Worm (Caenorhabditis elegans) whole organism, L3 larva: Measurements from ENCODE around the gene puf-9.

Experiments used
- R02D3.7 ChIP-seq: fragments of 150-350 bp; optimal IDR thresholded peaks from 2 replicates; lab custom pipeline; 2014; ENCODE audit warnings: missing biosample characterization, missing genetic modification characterization
- ZK546.5 ChIP-seq: sonication (generic microtip); optimal IDR thresholded peaks from 2 replicates; lab custom pipeline; 2017; ENCODE audit warnings: missing biosample characterization, missing genetic modification characterization
- aly-2 ChIP-seq: fragments of 150-350 bp; optimal IDR thresholded peaks from 2 replicates; lab custom pipeline; 2014; ENCODE audit warnings: missing biosample characterization, missing genetic modification characterization
- ama-1 ChIP-seq: fragments of 150-350 bp; optimal IDR thresholded peaks from 2 replicates; lab custom pipeline; 2018
- ceh-16 ChIP-seq: sonication (generic microtip); optimal IDR thresholded peaks from 2 replicates; lab custom pipeline; 2017; ENCODE audit warnings: missing biosample characterization, missing genetic modification characterization
- ceh-28 ChIP-seq: fragments of 150-350 bp; optimal IDR thresholded peaks from 2 replicates; lab custom pipeline; 2014; ENCODE audit warnings: missing biosample characterization, missing genetic modification reagents, missing genetic modification characterization
- ceh-82 ChIP-seq: fragments of 150-350 bp; optimal IDR thresholded peaks from 2 replicates; lab custom pipeline; 2014; ENCODE audit warnings: missing biosample characterization, missing genetic modification characterization
- ceh-9 ChIP-seq: sonication (generic microtip); optimal IDR thresholded peaks from 2 replicates; lab custom pipeline; 2018; ENCODE audit warnings: missing biosample characterization, missing genetic modification characterization
- daf-12 ChIP-seq: fragments of 150-350 bp; optimal IDR thresholded peaks from 2 replicates; lab custom pipeline; 2014; ENCODE audit warnings: missing biosample characterization, missing genetic modification reagents, missing genetic modification characterization
- egl-27 ChIP-seq: sonication (generic microtip); optimal IDR thresholded peaks from 4 replicates; lab custom pipeline; 2017; ENCODE audit warnings: missing biosample characterization, missing genetic modification reagents, missing genetic modification characterization
- egl-5 ChIP-seq: fragments of 150-350 bp; optimal IDR thresholded peaks from 2 replicates; lab custom pipeline; 2017; ENCODE audit warnings: missing biosample characterization, missing genetic modification reagents, missing genetic modification characterization, inconsistent platforms
- elt-1 ChIP-seq: fragments of 150-350 bp; optimal IDR thresholded peaks from 2 replicates; lab custom pipeline; 2014; ENCODE audit warnings: missing biosample characterization, missing genetic modification characterization
- elt-2 ChIP-seq: sonication (generic microtip); optimal IDR thresholded peaks from 2 replicates; lab custom pipeline; 2016; ENCODE audit warnings: missing genetic modification reagents, mild to moderate bottlenecking, missing genetic modification characterization, missing compliant biosample characterization
- elt-3 ChIP-seq, 3 experiments: fragments of 150-350 bp in 1 of 3; sonication (generic microtip) in 2 of 3; optimal IDR thresholded peaks; 2 replicates in 2 of 3; 4 replicates in 1 of 3; lab custom pipeline; 2014 to 2017; ENCODE audit warnings: missing biosample characterization in 3 of 3, missing genetic modification characterization in 3 of 3
- eor-1 ChIP-seq, 2 experiments: fragments of 150-350 bp; optimal IDR thresholded peaks; 2 replicates each; lab custom pipeline; 2014 to 2018; ENCODE audit warnings: missing biosample characterization in 2 of 2, missing genetic modification characterization in 2 of 2
- fkh-10 ChIP-seq: sonication (generic microtip); optimal IDR thresholded peaks from 2 replicates; lab custom pipeline; 2017; ENCODE audit warnings: missing biosample characterization, missing genetic modification reagents, missing genetic modification characterization
- fkh-2 ChIP-seq: fragments of 150-350 bp; optimal IDR thresholded peaks from 2 replicates; lab custom pipeline; 2014; ENCODE audit warnings: missing biosample characterization, missing genetic modification reagents, missing genetic modification characterization
- fos-1 ChIP-seq: fragments of 150-350 bp; optimal IDR thresholded peaks from 2 replicates; lab custom pipeline; 2014; ENCODE audit warnings: missing biosample characterization, missing genetic modification characterization
- hmg-11 ChIP-seq: sonication (generic microtip); optimal IDR thresholded peaks from 2 replicates; lab custom pipeline; 2016; ENCODE audit warnings: missing genetic modification characterization, missing compliant biosample characterization
- jun-1 ChIP-seq: fragments of 150-350 bp; optimal IDR thresholded peaks from 2 replicates; lab custom pipeline; 2014; ENCODE audit warnings: missing biosample characterization, missing genetic modification reagents, missing genetic modification characterization
- lin-15B ChIP-seq: fragments of 150-350 bp; optimal IDR thresholded peaks from 2 replicates; lab custom pipeline; 2014; ENCODE audit warnings: missing biosample characterization, missing genetic modification characterization
- lin-39 ChIP-seq: fragments of 150-350 bp; optimal IDR thresholded peaks from 2 replicates; lab custom pipeline; 2018; ENCODE audit warnings: missing biosample characterization, missing genetic modification reagents, missing genetic modification characterization
- lsy-12 ChIP-seq: sonication (generic microtip); optimal IDR thresholded peaks from 2 replicates; lab custom pipeline; 2016; ENCODE audit warnings: mild to moderate bottlenecking, missing genetic modification characterization, missing compliant biosample characterization
- mdl-1 ChIP-seq: fragments of 150-350 bp; optimal IDR thresholded peaks from 2 replicates; lab custom pipeline; 2014; ENCODE audit warnings: missing biosample characterization, missing genetic modification characterization
- mml-1 ChIP-seq: fragments of 150-350 bp; sonication (generic microtip); optimal IDR thresholded peaks from 3 replicates; lab custom pipeline; 2014; ENCODE audit warnings: missing biosample characterization, missing genetic modification characterization
- nfya-1 ChIP-seq: sonication (generic microtip); optimal IDR thresholded peaks from 2 replicates; lab custom pipeline; 2017; ENCODE audit warnings: missing genetic modification characterization, mild to moderate bottlenecking, missing compliant biosample characterization, antibody characterized with exemption, moderate library complexity; ENCODE audit not compliant: insufficient read depth
- nhr-11 ChIP-seq: fragments of 150-350 bp; optimal IDR thresholded peaks from 2 replicates; lab custom pipeline; 2014; ENCODE audit warnings: missing biosample characterization, missing genetic modification characterization
- nhr-12 ChIP-seq: fragments of 150-350 bp; optimal IDR thresholded peaks from 2 replicates; lab custom pipeline; 2014; ENCODE audit warnings: missing biosample characterization, missing genetic modification characterization
- nhr-23 ChIP-seq: fragments of 150-350 bp; optimal IDR thresholded peaks from 2 replicates; lab custom pipeline; 2014; ENCODE audit warnings: missing biosample characterization, missing genetic modification reagents, missing genetic modification characterization
- nhr-237 ChIP-seq: fragments of 150-350 bp; optimal IDR thresholded peaks from 2 replicates; lab custom pipeline; 2014; ENCODE audit warnings: missing biosample characterization, missing genetic modification characterization
- nhr-25 ChIP-seq: sonication (generic microtip); optimal IDR thresholded peaks from 2 replicates; lab custom pipeline; 2017; ENCODE audit warnings: missing biosample characterization, missing genetic modification characterization
- nhr-28 ChIP-seq: fragments of 150-350 bp; optimal IDR thresholded peaks from 2 replicates; lab custom pipeline; 2014; ENCODE audit warnings: missing biosample characterization, missing genetic modification characterization
- nhr-43 ChIP-seq: sonication (generic microtip); optimal IDR thresholded peaks from 2 replicates; lab custom pipeline; 2016; ENCODE audit warnings: mild to moderate bottlenecking, missing genetic modification characterization, missing compliant biosample characterization; ENCODE audit not compliant: poor library complexity, severe bottlenecking
- nhr-67 ChIP-seq: fragments of 150-350 bp; optimal IDR thresholded peaks from 2 replicates; lab custom pipeline; 2014; ENCODE audit warnings: missing biosample characterization, missing genetic modification characterization
- nhr-76 ChIP-seq: fragments of 150-350 bp; sonication (generic microtip); optimal IDR thresholded peaks from 5 replicates; lab custom pipeline; 2014; ENCODE audit warnings: missing biosample characterization, missing genetic modification characterization
- nhr-77 ChIP-seq: fragments of 150-350 bp; optimal IDR thresholded peaks from 2 replicates; lab custom pipeline; 2014; ENCODE audit warnings: missing biosample characterization, missing genetic modification characterization
- pha-4 ChIP-seq: fragments of 150-350 bp; optimal IDR thresholded peaks from 2 replicates; lab custom pipeline; 2014; ENCODE audit warnings: missing biosample characterization, missing genetic modification reagents, missing genetic modification characterization
- pqm-1 ChIP-seq: fragments of 150-350 bp; optimal IDR thresholded peaks from 2 replicates; lab custom pipeline; 2017; ENCODE audit warnings: missing biosample characterization, missing genetic modification characterization, inconsistent platforms
- sea-2 ChIP-seq: fragments of 150-350 bp; sonication (generic microtip); optimal IDR thresholded peaks from 4 replicates; lab custom pipeline; 2014; ENCODE audit warnings: missing biosample characterization, missing genetic modification reagents, missing genetic modification characterization
- skn-1 ChIP-seq: fragments of 150-350 bp; optimal IDR thresholded peaks from 2 replicates; lab custom pipeline; 2014; ENCODE audit warnings: missing biosample characterization, missing genetic modification characterization
- snpc-4 ChIP-seq: fragments of 150-350 bp; optimal IDR thresholded peaks from 2 replicates; lab custom pipeline; 2014; ENCODE audit warnings: missing biosample characterization, missing genetic modification characterization
- tbx-2 ChIP-seq: sonication (generic microtip); optimal IDR thresholded peaks from 2 replicates; lab custom pipeline; 2016; ENCODE audit warnings: mild to moderate bottlenecking, missing genetic modification characterization, missing compliant biosample characterization
- unc-39 ChIP-seq: sonication (generic microtip); optimal IDR thresholded peaks from 4 replicates; lab custom pipeline; 2017; ENCODE audit warnings: missing biosample characterization, missing genetic modification characterization
- unc-62 ChIP-seq: fragments of 150-350 bp; sonication (generic microtip); optimal IDR thresholded peaks from 4 replicates; lab custom pipeline; 2014; ENCODE audit warnings: missing biosample characterization, missing genetic modification reagents, missing genetic modification characterization
- zag-1 ChIP-seq: fragments of 150-350 bp; optimal IDR thresholded peaks from 2 replicates; lab custom pipeline; 2014; ENCODE audit warnings: missing biosample characterization, missing genetic modification characterization
- ztf-11 ChIP-seq: fragments of 150-350 bp; optimal IDR thresholded peaks from 2 replicates; lab custom pipeline; 2014; ENCODE audit warnings: missing biosample characterization, missing genetic modification characterization
- ztf-4 ChIP-seq: fragments of 150-350 bp; optimal IDR thresholded peaks from 2 replicates; lab custom pipeline; 2014; ENCODE audit warnings: missing biosample characterization, missing genetic modification characterization

Gene puf-9

ce11 chrX:5811997-5812562 lies 29.3 kb upstream of the puf-9 start:
- TF ChIP-seq elt-2 (tag; lab: Kevin White, UChicago) (peak; percentile 19), nhr-43 (tag; lab: Kevin White, UChicago) (peak; percentile 89), R02D3.7 (peak; percentile 3), ceh-16 (tag; lab: Kevin White, UChicago) (no peak), ZK546.5 (no peak), nhr-67 (tag; lab: Kevin White, UChicago) (no peak), nhr-77 (no peak), ceh-9 (tag; lab: Kevin White, UChicago) (no peak), lsy-12 (tag; lab: Kevin White, UChicago) (no peak), ceh-28 (peak; percentile 73), skn-1 (tag; lab: Kevin White, UChicago) (no peak), ztf-11 (tag; lab: Kevin White, UChicago) (no peak), hmg-11 (tag; lab: Kevin White, UChicago) (peak; percentile 83), unc-62 (GFP tag; lab: Kevin White, UChicago) (peak; percentile 69), daf-12 (tag; lab: Kevin White, UChicago) (no peak), pqm-1 (peak; percentile 24), ceh-82 (no peak), nhr-76 (tag; lab: Kevin White, UChicago) (no peak), fkh-10 (peak; percentile 54), tbx-2 (tag; lab: Kevin White, UChicago) (peak; percentile 79), aly-2 (tag; lab: Kevin White, UChicago) (no peak), unc-39 (no peak), egl-5 (tag; lab: Kevin White, UChicago) (peak; percentile 94), fkh-2 (peak; percentile 72), fos-1 (tag; lab: Kevin White, UChicago) (peak; percentile 70), nfya-1 (tag; lab: Kevin White, UChicago) (peak; percentile 87), lin-15B (tag; lab: Kevin White, UChicago) (no peak), nhr-11 (peak; percentile 54), snpc-4 (no peak), lin-39 (tag; lab: Kevin White, UChicago) (peak; percentile 80), elt-1 (tag; lab: Kevin White, UChicago) (no peak), egl-27 (tag; lab: Kevin White, UChicago) (no peak), mdl-1 (tag; lab: Kevin White, UChicago) (peak; percentile 45), ama-1 (lab: Kevin White, UChicago) (no peak), pha-4 (tag; lab: Kevin White, UChicago) (peak; percentile 75), elt-3 (tag; optimal IDR thresholded peaks at IDR 0.05; lab: Kevin White, UChicago) (no peak), nhr-25 (tag; lab: Kevin White, UChicago) (no peak), nhr-12 (tag; lab: Kevin White, UChicago) (no peak), jun-1 (tag; lab: Kevin White, UChicago) (peak; percentile 5), eor-1 (tag; optimal IDR thresholded peaks at IDR 0.05; lab: Kevin White, UChicago) (no peak), sea-2 (GFP tag; lab: Kevin White, UChicago) (peak; percentile 99), ztf-4 (tag; lab: Kevin White, UChicago) (no peak), nhr-28 (tag; lab: Kevin White, UChicago) (no peak), nhr-237 (tag; lab: Kevin White, UChicago) (no peak), nhr-23 (tag; lab: Kevin White, UChicago) (peak; percentile 48), zag-1 (no peak), mml-1 (tag; lab: Kevin White, UChicago) (no peak)
- TF ChIP-seq, all 47 proteins: peak for 20
